Worm (Caenorhabditis elegans): ENCODE measurements around the gene mans-3.

DNA sequence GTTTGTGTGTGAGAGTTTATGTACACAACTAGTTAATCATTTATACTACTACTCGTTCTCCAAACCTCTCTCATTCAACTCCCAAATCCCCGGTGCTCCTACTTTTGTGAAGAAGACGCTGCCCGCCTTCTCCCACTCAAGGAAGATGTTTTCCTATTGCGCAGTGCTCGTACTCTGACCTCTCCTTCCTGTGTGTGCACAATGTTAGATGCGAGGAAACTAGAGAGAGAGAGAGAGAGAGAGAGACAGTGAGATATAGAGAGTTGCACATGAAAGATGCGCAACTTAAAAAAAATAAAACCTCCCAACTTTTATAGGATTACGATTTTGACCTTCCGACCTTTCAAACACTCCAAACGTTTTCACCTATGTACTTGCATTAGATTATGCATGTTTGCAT, 45.3 kb downstream of the mans-3 start:
- no peak for TF ChIP-seq ceh-24 (tag; optimal IDR thresholded peaks at IDR 0.05)
- no peak for TF ChIP-seq ceh-18 (tag; optimal IDR thresholded peaks at IDR 0.05)
- TF ChIP-seq ceh-9 (tag; optimal IDR thresholded peaks at IDR 0.05) = no peak
- no peak for TF ChIP-seq sox-4 (tag; optimal IDR thresholded peaks at IDR 0.05)
- no peak for TF ChIP-seq ceh-22 (tag; optimal IDR thresholded peaks at IDR 0.05)
- TF ChIP-seq hlh-30 (tag; optimal IDR thresholded peaks at IDR 0.05; ENCODE audit: insufficient read depth) = no peak
- no peak for TF ChIP-seq hlh-6 (tag; optimal IDR thresholded peaks at IDR 0.05)
- TF ChIP-seq pqm-1 (tag; optimal IDR thresholded peaks at IDR 0.05) = no peak
- TF ChIP-seq zip-5 (tag; optimal IDR thresholded peaks at IDR 0.05) = no peak
- no peak for TF ChIP-seq unc-86 (tag; optimal IDR thresholded peaks at IDR 0.05)
- TF ChIP-seq fkh-10 (GFP tag; optimal IDR thresholded peaks at IDR 0.05) = no peak
- TF ChIP-seq unc-3 (GFP tag; conservative IDR thresholded peaks at IDR 0.05) = no peak
- TF ChIP-seq unc-3 (tag; optimal IDR thresholded peaks at IDR 0.05) = no peak
- no peak for TF ChIP-seq pha-4 (tag; optimal IDR thresholded peaks at IDR 0.05)
- TF ChIP-seq unc-42 (tag; optimal IDR thresholded peaks at IDR 0.05) = peak; percentile 82

Measured in whole organism, late embryonic.